Fruit fly (Drosophila melanogaster) whole organism, embryonic: ENCODE measurements around the gene shams.

ENCODE experiments used
- Ada2b ChIP-seq: fragments of 200-800 bp; sonication (Bioruptor generic); IDR thresholded peaks from 2 replicates; pipeline ENCODE4 v1.3.6; 2022; ENCODE audit warnings: missing biosample characterization, missing genetic modification characterization
- Bgb ChIP-seq: fragments of 200-800 bp; sonication (Bioruptor generic); IDR thresholded peaks from 2 replicates; pipeline ENCODE4 v1.3.6; 2022; ENCODE audit warnings: missing biosample characterization, missing genetic modification characterization; ENCODE audit not compliant: partially characterized antibody
- CG10147 ChIP-seq: fragments of 200-800 bp; sonication (Bioruptor generic); optimal IDR thresholded peaks from 2 replicates; lab custom pipeline; 2019; ENCODE audit warnings: missing biosample characterization, mild to moderate bottlenecking, missing genetic modification characterization, moderate library complexity
- CG10274 ChIP-seq: fragments of 200-800 bp; sonication (Bioruptor generic); optimal IDR thresholded peaks from 3 replicates; lab custom pipeline; 2017; ENCODE audit warnings: missing biosample characterization, mild to moderate bottlenecking, missing genetic modification characterization
- CG11093 ChIP-seq: fragments of 200-800 bp; sonication (Bioruptor generic); IDR thresholded peaks from 3 replicates; pipeline ENCODE4 v1.3.6; 2022; ENCODE audit warnings: missing biosample characterization, missing genetic modification characterization
- CG11247 ChIP-seq: fragments of 200-800 bp; sonication (Bioruptor generic); IDR thresholded peaks from 2 replicates; pipeline ENCODE4 v1.3.6; 2022; ENCODE audit warnings: missing biosample characterization, missing genetic modification characterization
- CG1233 ChIP-seq: fragments of 200-800 bp; sonication (Bioruptor generic); optimal IDR thresholded peaks from 4 replicates; lab custom pipeline; 2018; ENCODE audit warnings: missing biosample characterization, mild to moderate bottlenecking, missing genetic modification characterization
- CG14710 ChIP-seq: fragments of 200-800 bp; sonication (Bioruptor generic); optimal IDR thresholded peaks from 3 replicates; lab custom pipeline; 2019; ENCODE audit warnings: missing biosample characterization, mild to moderate bottlenecking, missing genetic modification characterization, moderate library complexity
- CG1602 ChIP-seq: fragments of 200-800 bp; sonication (Bioruptor generic); optimal IDR thresholded peaks from 3 replicates; lab custom pipeline; 2016; ENCODE audit warnings: missing biosample characterization, missing genetic modification characterization
- CG17186 ChIP-seq: fragments of 200-800 bp; sonication (Bioruptor generic); optimal IDR thresholded peaks from 3 replicates; lab custom pipeline; 2017; ENCODE audit warnings: missing biosample characterization, missing genetic modification reagents, missing genetic modification characterization
- CG17359 ChIP-seq: fragments of 200-800 bp; sonication (Bioruptor generic); optimal IDR thresholded peaks from 3 replicates; lab custom pipeline; 2018; ENCODE audit warnings: missing biosample characterization, mild to moderate bottlenecking, missing genetic modification characterization, moderate library complexity
- CG1792 ChIP-seq: fragments of 200-800 bp; sonication (Bioruptor generic); optimal IDR thresholded peaks from 2 replicates; lab custom pipeline; 2016; ENCODE audit warnings: missing biosample characterization, missing genetic modification characterization
- CG18011 ChIP-seq: fragments of 200-800 bp; sonication (Bioruptor generic); optimal IDR thresholded peaks from 2 replicates; lab custom pipeline; 2017; ENCODE audit warnings: missing biosample characterization, missing genetic modification characterization, mild to moderate bottlenecking, moderate library complexity, missing genotype
- CG2116 ChIP-seq: fragments of 200-800 bp; sonication (Bioruptor generic); optimal IDR thresholded peaks from 3 replicates; lab custom pipeline; 2018; ENCODE audit warnings: missing biosample characterization, mild to moderate bottlenecking, missing genetic modification characterization
- CG31224 ChIP-seq: fragments of 200-800 bp; sonication (Bioruptor generic); IDR thresholded peaks from 2 replicates; pipeline ENCODE4 v1.3.6; 2022; ENCODE audit warnings: missing biosample characterization, missing genetic modification characterization
- CG4328 ChIP-seq: fragments of 200-800 bp; sonication (Bioruptor generic); optimal IDR thresholded peaks from 3 replicates; lab custom pipeline; 2017; ENCODE audit warnings: missing biosample characterization, missing genetic modification reagents, missing genetic modification characterization
- CG43689 ChIP-seq: fragments of 200-800 bp; sonication (Bioruptor generic); IDR thresholded peaks from 2 replicates; pipeline ENCODE4 v1.3.6; 2022; ENCODE audit warnings: missing biosample characterization, missing genetic modification characterization
- CG5245 ChIP-seq: fragments of 200-800 bp; sonication (Bioruptor generic); optimal IDR thresholded peaks from 3 replicates; lab custom pipeline; 2016; ENCODE audit warnings: missing biosample characterization, missing genetic modification characterization
- CG7839 ChIP-seq: fragments of 200-800 bp; sonication (Bioruptor generic); optimal IDR thresholded peaks from 3 replicates; lab custom pipeline; 2018; ENCODE audit warnings: missing biosample characterization, mild to moderate bottlenecking, missing genetic modification characterization, moderate library complexity
- CG8765 ChIP-seq: fragments of 200-800 bp; sonication (Bioruptor generic); IDR thresholded peaks from 2 replicates; pipeline ENCODE4 v1.3.6; 2022; ENCODE audit warnings: missing biosample characterization, missing genetic modification characterization
- CG9876 ChIP-seq: fragments of 200-800 bp; sonication (Bioruptor generic); optimal IDR thresholded peaks from 2 replicates; lab custom pipeline; 2016; ENCODE audit warnings: missing biosample characterization, missing genetic modification characterization
- Deaf1 ChIP-seq: fragments of 200-800 bp; optimal IDR thresholded peaks from 3 replicates; lab custom pipeline; 2019; ENCODE audit warnings: missing biosample characterization, mild to moderate bottlenecking, missing genetic modification characterization, moderate library complexity
- Dip2 ChIP-seq: fragments of 200-800 bp; sonication (Bioruptor generic); IDR thresholded peaks from 2 replicates; pipeline ENCODE4 v1.3.6; 2022; ENCODE audit warnings: missing biosample characterization, missing genetic modification characterization
- H15 ChIP-seq: fragments of 200-800 bp; sonication (Bioruptor generic); IDR thresholded peaks from 3 replicates; pipeline ENCODE4 v1.3.6; 2022; ENCODE audit warnings: missing biosample characterization, missing genetic modification characterization
- Max ChIP-seq: fragments of 200-800 bp; sonication (Bioruptor generic); optimal IDR thresholded peaks from 2 replicates; lab custom pipeline; 2016; ENCODE audit warnings: missing biosample characterization, mild to moderate bottlenecking, missing genetic modification characterization
- Med ChIP-seq: fragments of 200-800 bp; sonication (Bioruptor generic); peaks from one replicate; lab custom pipeline; 2016; ENCODE audit warnings: missing biosample characterization, missing genetic modification characterization, mild to moderate bottlenecking, inconsistent platforms, moderate library complexity
- NK7.1 ChIP-seq: fragments of 200-800 bp; sonication (Bioruptor generic); optimal IDR thresholded peaks from 3 replicates; lab custom pipeline; 2016; ENCODE audit warnings: missing biosample characterization, missing genetic modification characterization
- PHDP ChIP-seq: fragments of 200-800 bp; sonication (Bioruptor generic); optimal IDR thresholded peaks from 3 replicates; lab custom pipeline; 2018; ENCODE audit warnings: missing biosample characterization, mild to moderate bottlenecking, missing genetic modification characterization, moderate library complexity
- Rx ChIP-seq: fragments of 200-800 bp; sonication (Bioruptor generic); IDR thresholded peaks from 2 replicates; pipeline ENCODE4 v1.3.6; 2022; ENCODE audit warnings: missing biosample characterization, missing genetic modification characterization
- Ssrp ChIP-seq: fragments of 200-800 bp; sonication (Bioruptor generic); optimal IDR thresholded peaks from 2 replicates; lab custom pipeline; 2018; ENCODE audit warnings: missing biosample characterization, mild to moderate bottlenecking, missing genetic modification characterization, moderate library complexity
- ab ChIP-seq: fragments of 200-800 bp; sonication (Bioruptor generic); optimal IDR thresholded peaks from 2 replicates; lab custom pipeline; 2016; ENCODE audit warnings: missing biosample characterization, missing genetic modification characterization
- ap ChIP-seq: fragments of 200-800 bp; sonication (Bioruptor generic); IDR thresholded peaks from 2 replicates; pipeline ENCODE4 v1.3.6; 2022; ENCODE audit warnings: missing biosample characterization, missing genetic modification characterization
- cad ChIP-seq: fragments of >200 bp; optimal IDR thresholded peaks from 2 replicates; lab custom pipeline; 2017; ENCODE audit warnings: missing biosample characterization, missing genetic modification characterization
- croc ChIP-seq: fragments of 200-800 bp; sonication (Bioruptor generic); conservative IDR thresholded peaks from 3 replicates; pipeline ENCODE4 v1.3.6; 2022; ENCODE audit warnings: missing biosample characterization, missing genetic modification characterization
- disco-r ChIP-seq: fragments of 200-800 bp; sonication (Bioruptor generic); optimal IDR thresholded peaks from 2 replicates; lab custom pipeline; 2016; ENCODE audit warnings: missing biosample characterization, missing genetic modification characterization
- dpn ChIP-seq, 2 experiments: fragments of 200-800 bp; sonication (Bioruptor generic); optimal IDR thresholded peaks; 3 replicates each; lab custom pipeline; 2016; ENCODE audit warnings: missing biosample characterization in 2 of 2, missing genetic modification characterization in 2 of 2
- esg ChIP-seq: fragments of 200-800 bp; sonication (Bioruptor generic); conservative IDR thresholded peaks from 2 replicates; pipeline ENCODE4 v1.3.6; 2022; ENCODE audit warnings: missing biosample characterization, missing genetic modification characterization
- gcm2 ChIP-seq: fragments of 200-800 bp; sonication (Bioruptor generic); optimal IDR thresholded peaks from 2 replicates; lab custom pipeline; 2016; ENCODE audit warnings: missing biosample characterization, missing genetic modification characterization
- her ChIP-seq: fragments of 200-800 bp; sonication (Bioruptor generic); optimal IDR thresholded peaks from 2 replicates; lab custom pipeline; 2016; ENCODE audit warnings: missing biosample characterization, missing genetic modification characterization
- lbe ChIP-seq: fragments of 200-800 bp; sonication (Bioruptor generic); optimal IDR thresholded peaks from 2 replicates; lab custom pipeline; 2016; ENCODE audit warnings: missing biosample characterization, mild to moderate bottlenecking, missing genetic modification characterization
- lmd ChIP-seq: fragments of 200-800 bp; sonication (Bioruptor generic); IDR thresholded peaks from 2 replicates; pipeline ENCODE4 v1.3.6; 2022; ENCODE audit warnings: missing biosample characterization, missing genetic modification characterization
- luna ChIP-seq: fragments of 200-800 bp; sonication (Bioruptor generic); optimal IDR thresholded peaks from 2 replicates; lab custom pipeline; 2016; ENCODE audit warnings: missing biosample characterization, missing genetic modification characterization
- nau ChIP-seq: fragments of 200-800 bp; sonication (Bioruptor generic); optimal IDR thresholded peaks from 3 replicates; lab custom pipeline; 2017; ENCODE audit warnings: missing biosample characterization, mild to moderate bottlenecking, missing genetic modification characterization, missing genetic modification reagents
- pfk ChIP-seq: fragments of 200-800 bp; sonication (Bioruptor generic); optimal IDR thresholded peaks from 2 replicates; lab custom pipeline; 2018; ENCODE audit warnings: missing biosample characterization, mild to moderate bottlenecking, missing genetic modification characterization, moderate library complexity
- phol ChIP-seq: fragments of 200-800 bp; sonication (Bioruptor generic); optimal IDR thresholded peaks from 3 replicates; lab custom pipeline; 2018; ENCODE audit warnings: missing biosample characterization, mild to moderate bottlenecking, missing genetic modification characterization, moderate library complexity
- seq ChIP-seq: fragments of 200-800 bp; sonication (Bioruptor generic); IDR thresholded peaks from 2 replicates; pipeline ENCODE4 v1.3.6; 2022; ENCODE audit warnings: missing biosample characterization, missing genetic modification characterization
- so ChIP-seq: fragments of 200-800 bp; sonication (Bioruptor generic); IDR thresholded peaks from 3 replicates; pipeline ENCODE4 v1.3.6; 2022; ENCODE audit warnings: missing biosample characterization, missing genetic modification characterization
- unpg ChIP-seq: fragments of 200-800 bp; sonication (Bioruptor generic); optimal IDR thresholded peaks from 3 replicates; lab custom pipeline; 2018; ENCODE audit warnings: missing biosample characterization, mild to moderate bottlenecking, missing genetic modification characterization, moderate library complexity
- vfl ChIP-seq: fragments of 200-800 bp; sonication (Bioruptor generic); optimal IDR thresholded peaks from 2 replicates; lab custom pipeline; 2016; ENCODE audit warnings: missing biosample characterization, missing genetic modification characterization
- vvl ChIP-seq: fragments of 200-800 bp; sonication (Bioruptor generic); IDR thresholded peaks from 2 replicates; pipeline ENCODE4 v1.3.6; 2022; ENCODE audit warnings: missing biosample characterization, missing genetic modification characterization

The shams gene

DNA sequence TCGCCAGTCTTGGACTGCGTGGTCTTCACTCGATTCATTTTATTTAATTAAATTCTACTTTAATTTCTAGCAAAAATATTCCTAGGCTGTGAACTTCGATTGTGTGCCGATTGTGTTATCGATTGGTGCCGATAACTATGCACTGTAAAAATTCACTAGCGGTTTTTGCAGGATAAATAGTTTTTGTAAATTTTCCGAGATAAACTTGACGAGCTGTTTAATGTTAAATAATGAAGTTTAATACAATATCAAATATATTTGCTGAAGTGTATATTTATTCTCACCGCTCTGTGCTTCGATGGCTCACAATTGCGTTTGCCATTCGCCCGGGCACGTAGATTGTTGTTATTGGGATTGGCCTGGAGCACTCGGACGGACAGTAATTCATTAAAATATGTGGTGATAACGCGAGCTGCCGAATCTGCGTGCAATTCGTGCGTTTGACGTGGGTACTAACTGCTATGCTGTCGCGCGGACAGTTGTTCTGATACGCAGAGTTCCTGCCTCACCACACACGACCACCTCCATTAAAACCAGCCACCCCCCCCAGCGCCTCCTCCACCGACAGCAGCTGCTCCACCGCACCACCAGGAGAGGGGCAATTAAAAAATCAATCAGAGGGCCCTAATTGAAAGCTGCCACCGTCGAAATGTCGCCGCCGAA, 49.4 kb downstream of the shams start, which contains the start of the genes EMC6 and Hr96 (continued):
- TF ChIP-seq Deaf1 = peak; percentile 79
- peak; percentile 77 for TF ChIP-seq ab
- TF ChIP-seq Dip2 (GFP tag; lab: Robert Waterston, UW) = no peak
- TF ChIP-seq CG9876 (GFP tag; lab: Kevin White, UChicago) = peak; percentile 82
- peak; percentile 93 for TF ChIP-seq CG11247
- peak; percentile 94 for TF ChIP-seq CG14710
- peak; percentile 93 for TF ChIP-seq so (GFP tag; lab: Robert Waterston, UW)
- TF ChIP-seq Ada2b = peak; percentile 90
- TF ChIP-seq luna (GFP tag; lab: Kevin White, UChicago) = peak; percentile 89
- TF ChIP-seq CG8765 (GFP tag; lab: Robert Waterston, UW) = peak; percentile 89
- TF ChIP-seq her = peak; percentile 99
- TF ChIP-seq cad = no peak
- TF ChIP-seq vfl (GFP tag; lab: Kevin White, UChicago) = peak; percentile 94
- peak; percentile 57 for TF ChIP-seq CG10274 (GFP tag; lab: Kevin White, UChicago)
- TF ChIP-seq CG1792 = peak; percentile 87
- TF ChIP-seq vvl = peak; percentile 96
- TF ChIP-seq CG43689 = peak; percentile 79
- TF ChIP-seq CG5245 (GFP tag; lab: Kevin White, UChicago) = peak; percentile 89
- TF ChIP-seq gcm2 = peak; percentile 82
- TF ChIP-seq Med (GFP tag; lab: Kevin White, UChicago) = peak; percentile 99
- peak; percentile 29 for TF ChIP-seq pfk
- peak; percentile 87 for TF ChIP-seq CG17186 (GFP tag; lab: Kevin White, UChicago)
- TF ChIP-seq CG1602 (GFP tag; lab: Kevin White, UChicago) = peak; percentile 93
- peak; percentile 94 for TF ChIP-seq phol
- peak; percentile 94 to 95 for TF ChIP-seq dpn (GFP tag; optimal IDR thresholded peaks at IDR 0.05; lab: Kevin White, UChicago)
- peak; percentile 75; the same call in 2 of the 3 replicates for TF ChIP-seq CG11093 (GFP tag; lab: Robert Waterston, UW)
- TF ChIP-seq CG18011 = peak; percentile 83
- TF ChIP-seq Ssrp = peak; percentile 91
- peak; percentile 79 for TF ChIP-seq croc (GFP tag; lab: Robert Waterston, UW)
- peak; percentile 83 for TF ChIP-seq CG31224 (GFP tag; lab: Robert Waterston, UW)
- peak; percentile 88 for TF ChIP-seq esg (GFP tag; lab: Robert Waterston, UW)
- no peak for TF ChIP-seq nau
- peak; percentile 95 for TF ChIP-seq unpg
- TF ChIP-seq CG2116 (GFP tag; lab: Kevin White, UChicago) = peak; percentile 86
- peak; percentile 87 for TF ChIP-seq CG4328
- peak; percentile 86 for TF ChIP-seq disco-r
- TF ChIP-seq PHDP (tag; lab: Kevin White, UChicago) = peak; percentile 92
- peak; percentile 89 for TF ChIP-seq seq
- peak; percentile 84 for TF ChIP-seq NK7.1 (GFP tag; lab: Kevin White, UChicago)
- peak; percentile 94 for TF ChIP-seq CG7839 (tag; lab: Kevin White, UChicago)
- peak; percentile 93 for TF ChIP-seq H15 (GFP tag; lab: Robert Waterston, UW)
- peak; percentile 87 for TF ChIP-seq CG1233 (GFP tag; lab: Kevin White, UChicago)
- TF ChIP-seq lbe (GFP tag; lab: Kevin White, UChicago) = peak; percentile 92
- peak; percentile 76 for TF ChIP-seq Bgb (GFP tag; lab: Robert Waterston, UW)
- peak; percentile 90 for TF ChIP-seq CG10147 (GFP tag; lab: Kevin White, UChicago)
- peak; percentile 96 for TF ChIP-seq Max (GFP tag; lab: Kevin White, UChicago)
- TF ChIP-seq ap = peak; percentile 74
- peak; percentile 92 for TF ChIP-seq lmd (GFP tag; lab: Robert Waterston, UW)
- peak; percentile 93 for TF ChIP-seq CG17359 (tag; lab: Kevin White, UChicago)
- peak; percentile 89 for TF ChIP-seq Rx (GFP tag; lab: Robert Waterston, UW)
